Fruit fly (Drosophila melanogaster): ENCODE results near the gene CG7465.

The CG7465 gene

DNA sequence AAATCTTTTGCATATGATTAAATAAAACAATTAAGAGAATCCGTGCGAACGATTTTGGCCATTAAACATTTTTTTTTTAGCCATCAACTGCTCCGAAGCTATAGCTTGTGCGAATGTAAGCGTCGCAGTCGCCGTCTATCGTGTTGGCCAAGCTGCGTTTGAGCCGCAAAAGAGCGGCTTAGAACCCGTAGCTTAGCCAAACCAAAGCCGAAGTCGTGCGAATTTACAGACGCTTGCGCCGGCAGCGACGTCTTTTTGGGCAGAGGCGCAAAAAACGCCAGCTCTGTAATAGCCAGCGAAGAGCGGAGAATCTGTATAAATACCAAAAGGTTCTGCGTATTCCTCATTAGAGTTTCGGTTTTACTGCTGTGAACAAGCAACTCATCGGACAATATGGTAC, at the start of gene CG7465:
Gene CG7465 (plus strand): TSS at position 346 of the 400 bp plus-strand sequence.
- no peak for TF ChIP-seq CTCF (optimal IDR thresholded peaks at IDR 0.05)

DNA sequence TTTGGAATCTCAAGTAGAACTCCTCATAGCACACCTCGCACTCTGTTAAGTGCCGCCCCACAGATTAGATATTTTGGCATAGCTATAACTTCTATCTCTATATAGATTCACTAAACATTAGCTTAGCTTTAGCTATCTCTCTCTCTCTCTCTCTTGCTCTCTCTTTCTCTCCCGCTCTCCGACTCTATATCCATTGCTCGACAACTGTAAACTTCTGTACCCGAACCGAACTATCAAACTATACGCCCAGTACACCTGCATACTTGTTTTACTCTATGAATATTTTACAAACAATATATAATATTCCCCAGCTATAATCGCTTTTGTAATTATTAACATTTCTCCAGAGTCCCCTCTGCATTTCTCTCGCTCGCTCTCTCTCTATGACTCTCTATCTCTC, 49.8 kb upstream of the CG7465 start:
- TF ChIP-seq CG8478 (optimal IDR thresholded peaks at IDR 0.05): no peak
- TF ChIP-seq CTCF (optimal IDR thresholded peaks at IDR 0.05): no peak

DNA sequence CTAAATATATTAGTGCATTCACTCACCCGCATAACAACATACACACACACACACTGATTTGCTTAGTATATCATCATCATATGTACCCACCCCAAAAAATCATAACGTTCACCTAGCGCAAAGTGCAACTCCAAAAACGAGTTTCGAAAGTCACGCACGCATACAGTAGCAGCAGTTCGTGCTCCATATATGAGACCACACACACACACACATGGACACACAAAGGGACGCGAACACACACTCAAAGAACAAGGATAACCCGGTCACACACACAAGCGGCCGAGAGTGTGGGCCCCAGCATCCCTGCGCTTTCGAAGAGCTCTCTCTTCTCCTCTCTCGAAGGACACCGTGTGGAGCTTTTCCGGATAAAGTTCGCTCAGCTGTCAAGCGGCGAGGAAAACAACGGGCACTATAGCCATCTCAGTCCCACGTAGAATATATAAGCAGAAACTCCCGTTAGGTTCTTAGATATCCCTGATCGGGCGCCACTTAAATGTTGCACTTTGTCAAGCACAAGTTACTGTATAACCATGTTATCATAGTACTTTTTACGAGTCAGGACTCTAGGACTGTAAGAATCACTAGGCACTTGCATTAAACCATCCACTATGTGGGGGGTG, 48.9 kb upstream of the CG7465 start:
- no peak for TF ChIP-seq CG8478 (optimal IDR thresholded peaks at IDR 0.05)
- TF ChIP-seq CTCF (optimal IDR thresholded peaks at IDR 0.05): no peak

DNA sequence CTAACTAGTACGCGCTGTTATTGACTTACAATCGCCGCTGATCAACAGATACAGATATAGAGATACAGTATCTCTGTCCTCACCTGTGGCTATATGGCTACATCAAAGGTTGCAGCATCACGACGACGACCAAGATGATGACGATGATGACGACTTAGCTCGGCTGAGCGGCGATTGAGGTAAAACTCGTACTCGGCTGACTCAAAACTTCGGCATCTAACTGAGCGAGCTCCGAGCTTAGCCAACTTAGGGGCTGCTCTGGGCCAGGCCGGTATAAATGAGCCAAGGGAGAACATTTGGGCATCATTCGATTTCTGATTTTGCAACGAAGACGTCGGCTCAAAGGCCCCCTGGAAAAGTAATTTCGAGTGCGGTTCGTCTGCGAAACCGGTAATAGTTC, 43.7 kb upstream of the CG7465 start, which contains the start of gene CG15021:
Gene CG15021 (plus strand): TSS at position 301 of the 400 bp plus-strand sequence.
- TF ChIP-seq CTCF (optimal IDR thresholded peaks at IDR 0.05): no peak

DNA sequence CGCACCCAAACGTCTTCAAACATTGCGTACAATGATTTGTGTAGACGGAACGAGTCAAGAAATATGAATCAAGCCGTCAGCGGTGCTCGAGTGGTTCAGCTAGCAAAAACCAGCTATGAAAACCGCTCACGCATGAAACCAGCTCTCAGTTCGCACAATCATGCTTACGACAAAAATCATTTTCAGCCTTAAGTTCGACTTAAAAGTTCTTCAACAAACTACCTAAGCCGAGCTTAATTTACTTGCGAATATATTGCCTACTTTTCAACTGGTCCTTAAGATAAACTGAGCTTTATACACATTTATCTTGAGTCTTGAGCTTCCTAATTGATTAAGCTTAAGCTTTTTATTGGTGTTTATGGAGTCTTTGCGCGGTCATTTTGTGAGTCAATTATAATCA, 39.9 kb upstream of the CG7465 start:
- no peak for TF ChIP-seq CG8478 (optimal IDR thresholded peaks at IDR 0.05)
- TF ChIP-seq CTCF (optimal IDR thresholded peaks at IDR 0.05): no peak

DNA sequence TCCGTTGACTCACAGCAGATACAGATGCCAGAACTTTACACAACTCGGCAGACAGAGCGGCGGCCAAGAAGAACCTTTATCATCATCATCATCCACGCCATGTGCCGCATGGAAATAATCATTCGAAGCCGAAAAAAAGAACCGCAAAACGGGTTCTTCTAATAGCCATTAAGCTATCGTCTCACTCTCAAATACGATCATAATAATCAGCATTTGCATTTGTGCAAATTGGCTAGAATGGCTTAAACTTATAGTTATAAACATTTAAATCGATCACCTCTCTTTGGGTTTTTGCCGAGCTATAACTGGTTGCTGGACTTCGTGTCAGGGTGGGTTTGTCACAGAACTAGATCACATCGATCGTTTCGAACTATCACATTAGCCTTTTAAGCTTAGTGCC, 37.9 kb upstream of the CG7465 start:
- TF ChIP-seq CG8478 (optimal IDR thresholded peaks at IDR 0.05): no peak
- no peak for TF ChIP-seq CTCF (optimal IDR thresholded peaks at IDR 0.05)

DNA sequence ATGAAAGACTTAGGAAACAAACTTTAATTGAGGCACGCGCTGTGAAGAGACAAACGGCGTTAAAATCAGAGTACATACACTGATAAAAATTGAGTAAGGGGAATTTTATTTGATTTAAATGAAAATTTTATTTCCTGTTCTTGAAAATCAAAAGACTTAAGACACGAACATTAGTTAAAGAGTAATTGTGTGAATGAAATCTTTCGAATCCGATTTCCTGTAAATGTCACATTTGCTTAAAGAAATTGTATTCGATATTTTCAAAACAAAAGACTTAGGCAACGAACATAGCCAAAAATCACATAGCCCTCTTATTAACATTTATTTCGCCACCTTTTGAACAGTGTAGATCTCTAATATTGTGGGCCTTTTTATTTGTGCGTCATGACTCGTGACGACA, 34.3 kb upstream of the CG7465 start:
- TF ChIP-seq CG8478 (optimal IDR thresholded peaks at IDR 0.05) (no peak), CTCF (optimal IDR thresholded peaks at IDR 0.05) (no peak)

DNA sequence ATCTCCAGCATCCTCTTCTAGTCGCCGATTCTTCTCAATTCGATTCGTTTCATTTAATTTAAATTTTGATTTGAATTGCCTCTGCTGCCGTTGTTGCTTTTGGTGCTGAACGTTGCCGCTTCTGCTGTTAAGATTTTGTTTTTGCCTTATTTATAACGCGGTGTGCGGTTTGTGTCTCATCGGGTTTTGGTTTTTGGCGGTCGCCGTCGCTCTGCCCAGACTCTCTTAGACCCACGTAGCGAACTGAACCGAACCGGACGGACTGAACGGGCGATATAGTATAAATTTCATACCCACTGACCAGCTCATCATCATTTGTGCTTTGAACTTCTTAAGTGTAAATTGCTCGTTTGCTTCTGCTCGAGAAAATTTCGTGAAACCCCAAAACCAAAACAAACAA, 33.8 kb upstream of the CG7465 start, which contains the start of gene CG12607:
Gene CG12607 (plus strand): TSS at position 301 of the 400 bp plus-strand sequence.
- TF ChIP-seq CG8478 (optimal IDR thresholded peaks at IDR 0.05): no peak
- TF ChIP-seq CTCF (optimal IDR thresholded peaks at IDR 0.05): no peak

DNA sequence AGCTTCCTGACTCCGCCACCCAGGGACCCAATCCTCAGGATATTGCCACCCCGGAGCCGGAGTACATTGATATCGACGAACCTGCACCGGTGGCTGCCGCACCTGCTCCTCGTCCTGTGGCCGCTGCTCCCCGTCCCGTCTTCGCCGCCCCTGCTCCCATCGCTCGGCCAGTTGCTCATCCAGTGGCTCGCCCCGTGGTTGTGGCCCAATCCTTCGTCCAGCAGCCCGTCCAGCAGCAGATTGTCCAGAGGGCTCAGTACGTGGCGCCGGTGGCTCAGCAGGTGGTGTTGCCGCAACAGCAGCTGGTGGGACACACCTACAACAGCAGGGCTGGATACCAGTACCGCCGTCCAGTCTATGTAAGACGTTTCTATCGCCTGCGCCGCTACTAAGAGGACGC, 32.9 kb upstream of the CG7465 start:
- TF ChIP-seq CG8478 (optimal IDR thresholded peaks at IDR 0.05) (no peak), CTCF (optimal IDR thresholded peaks at IDR 0.05) (no peak)

DNA sequence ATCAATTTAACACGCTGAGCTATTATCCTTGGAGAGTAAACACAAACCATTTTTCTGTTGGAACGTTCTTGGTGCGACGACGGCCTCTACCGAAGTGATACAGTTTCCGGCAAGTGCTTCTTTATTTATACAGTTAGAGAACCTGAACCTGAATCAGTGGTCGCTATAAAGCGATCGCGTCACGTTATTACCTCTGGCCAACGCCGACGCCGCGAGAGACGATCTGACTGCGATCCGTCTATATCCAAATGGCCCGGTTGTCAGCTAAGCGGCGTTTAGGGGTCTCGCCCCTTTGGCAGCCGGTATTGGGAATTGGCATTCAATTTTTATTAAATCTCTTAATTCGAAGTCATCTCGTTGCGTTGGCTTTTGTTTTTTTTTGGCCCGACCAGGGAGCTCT, 22.0 kb upstream of the CG7465 start, which contains the start of gene CG11345:
Gene CG11345 (minus strand): TSS at position 101 of the 400 bp plus-strand sequence.
- TF ChIP-seq CG8478 (optimal IDR thresholded peaks at IDR 0.05) (no peak), CTCF (optimal IDR thresholded peaks at IDR 0.05) (no peak)

DNA sequence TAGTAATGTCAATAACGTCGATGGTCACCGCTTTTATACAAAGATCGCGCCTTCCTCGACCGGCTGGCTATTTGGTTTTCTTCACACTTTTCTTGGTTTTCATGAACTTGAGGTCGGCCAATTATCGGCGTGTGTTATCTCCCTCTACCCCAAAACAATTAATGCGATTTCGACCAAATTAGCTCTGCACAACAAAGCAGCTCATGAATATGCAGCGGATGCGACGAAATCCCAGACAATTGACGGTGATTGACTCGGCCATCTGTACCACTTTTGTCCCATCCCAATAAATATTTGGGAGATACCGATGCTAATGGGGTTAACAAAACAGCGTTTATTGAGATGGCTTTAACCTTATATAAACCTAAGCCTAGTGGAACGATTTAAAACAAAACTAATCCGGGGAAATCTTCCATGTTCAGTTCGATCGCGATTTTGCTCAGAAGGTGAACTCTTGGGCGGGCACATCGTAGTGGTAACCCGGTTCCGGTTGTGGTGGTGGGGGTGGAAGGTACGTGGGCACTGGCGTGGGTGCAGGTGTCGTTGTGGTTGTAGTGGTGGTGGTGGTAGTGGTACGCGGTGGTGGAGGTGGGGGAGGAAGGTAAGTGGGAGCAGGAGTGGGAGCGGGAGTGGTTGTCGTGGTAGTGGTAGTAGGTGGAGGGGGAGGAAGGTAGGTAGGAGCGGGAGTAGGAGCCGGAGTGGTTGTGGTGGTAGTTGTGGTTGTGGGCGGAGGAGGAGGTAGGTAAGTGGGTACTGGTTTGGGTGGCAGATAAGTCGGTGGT, 19.6 kb upstream of the CG7465 start, which contains the start of gene CG15022:
Gene CG15022 (minus strand): TSS at position 11 of the 782 bp plus-strand sequence.
- TF ChIP-seq CG8478 (optimal IDR thresholded peaks at IDR 0.05) (no peak), CTCF (optimal IDR thresholded peaks at IDR 0.05) (no peak)

DNA sequence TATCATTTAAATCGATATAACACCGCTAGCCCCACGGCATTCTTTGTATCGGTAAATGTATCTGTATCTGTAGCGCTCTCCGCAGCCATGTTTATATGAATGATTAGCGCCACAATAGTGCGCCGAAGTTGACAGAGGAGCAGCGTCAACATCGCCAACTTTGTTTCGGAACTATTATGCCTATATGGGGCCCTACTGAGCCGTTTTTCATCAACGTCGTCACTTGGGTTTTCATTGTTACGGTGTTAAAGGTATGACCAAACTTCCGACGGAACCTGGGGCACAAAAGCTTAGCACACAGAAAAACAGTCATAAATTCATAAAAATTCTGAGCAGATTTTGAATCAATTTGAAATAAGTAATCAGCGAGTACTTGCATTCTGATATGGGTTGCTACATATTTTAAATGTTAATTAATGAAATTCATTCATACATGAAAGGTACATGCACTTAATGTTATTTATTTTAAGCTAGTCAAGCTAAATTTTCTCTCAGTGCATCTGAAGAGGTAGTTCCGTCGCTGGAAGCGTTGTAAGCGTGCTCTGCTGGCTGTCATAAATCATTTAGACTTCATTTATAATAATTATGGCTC, 18.5 kb upstream of the CG7465 start, which contains the start of gene CG15023:
Gene CG15023 (minus strand): TSS at position 51 of the 592 bp plus-strand sequence.
- no peak for TF ChIP-seq CG8478 (optimal IDR thresholded peaks at IDR 0.05)
- TF ChIP-seq CTCF (optimal IDR thresholded peaks at IDR 0.05): no peak

DNA sequence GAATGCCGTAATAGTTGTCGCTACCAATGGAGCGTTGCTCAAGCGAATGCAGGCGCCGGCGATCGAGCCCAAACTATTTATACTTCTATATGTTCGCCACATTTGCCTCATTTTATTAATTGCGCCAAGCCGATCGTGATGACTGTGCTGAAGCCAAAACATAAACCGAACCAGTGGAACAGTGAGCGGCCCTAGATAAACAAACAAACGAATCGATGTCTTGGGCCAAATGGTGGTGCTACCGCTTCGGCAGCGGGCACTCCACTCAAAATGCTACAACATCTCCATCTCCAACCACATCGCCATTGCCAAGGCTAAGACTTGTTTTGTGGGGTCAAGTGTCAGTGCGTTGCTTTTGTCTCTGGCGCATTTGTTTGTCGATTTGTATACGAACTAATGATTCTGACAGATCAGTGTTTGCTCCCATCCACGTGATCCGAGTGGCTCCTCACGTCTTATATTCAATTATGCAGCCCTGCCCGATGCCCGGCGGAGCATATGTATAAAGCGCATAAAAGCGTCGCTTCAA, 16.2 kb upstream of the CG7465 start, which contains the start of gene CG15024:
Gene CG15024 (minus strand): TSS at position 51 of the 529 bp plus-strand sequence.
- TF ChIP-seq CG8478 (optimal IDR thresholded peaks at IDR 0.05) (no peak), CTCF (optimal IDR thresholded peaks at IDR 0.05) (no peak)

DNA sequence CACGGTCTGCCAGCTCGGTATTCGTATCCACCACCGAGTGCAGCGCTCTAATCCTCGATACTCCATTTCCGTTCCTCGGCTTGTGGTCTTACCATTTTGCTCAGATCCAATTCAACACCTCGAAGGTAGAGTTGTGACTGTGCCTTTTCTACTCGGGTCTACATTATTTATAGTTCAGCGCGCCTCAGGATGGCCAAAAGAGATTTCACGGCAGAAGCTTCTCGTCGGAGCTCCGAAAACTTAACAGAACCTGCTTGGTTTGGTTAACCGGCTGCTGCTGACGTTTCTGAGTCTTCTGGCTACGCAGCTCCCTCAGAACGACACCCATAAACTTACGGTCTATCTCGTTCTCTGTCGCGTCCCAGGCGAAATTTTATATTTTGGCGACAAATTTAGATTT, 13.6 kb upstream of the CG7465 start, which contains the start of gene CG32241:
Gene CG32241 (minus strand): TSS at position 101 of the 400 bp plus-strand sequence.
- no peak for TF ChIP-seq CTCF (optimal IDR thresholded peaks at IDR 0.05)
- no peak for TF ChIP-seq CG8478 (optimal IDR thresholded peaks at IDR 0.05)

DNA sequence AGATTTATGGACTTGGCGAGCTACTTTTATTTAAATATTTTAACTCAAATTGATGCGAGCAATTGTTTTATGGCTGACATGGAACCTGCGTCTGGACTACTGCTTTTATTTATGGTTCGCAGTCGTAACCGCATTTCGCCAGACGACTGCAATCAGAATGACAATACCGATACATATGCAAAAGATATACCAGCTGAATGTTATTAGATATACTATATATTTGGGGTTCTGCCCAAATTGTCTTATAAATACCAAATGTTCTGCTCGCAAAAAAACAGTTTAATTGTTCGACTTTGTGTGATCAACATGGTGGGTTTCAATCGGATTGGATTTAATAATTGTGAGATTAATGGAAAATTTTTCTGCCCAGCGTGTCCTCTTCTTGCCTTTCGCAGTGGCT, 10.4 kb upstream of the CG7465 start, which contains the start of gene CG32249:
Gene CG32249 (plus strand): TSS at position 301 of the 400 bp plus-strand sequence.
- no peak for TF ChIP-seq CTCF (optimal IDR thresholded peaks at IDR 0.05)
